Worm (Caenorhabditis elegans): ENCODE measurements around the gene sdz-23.

DNA sequence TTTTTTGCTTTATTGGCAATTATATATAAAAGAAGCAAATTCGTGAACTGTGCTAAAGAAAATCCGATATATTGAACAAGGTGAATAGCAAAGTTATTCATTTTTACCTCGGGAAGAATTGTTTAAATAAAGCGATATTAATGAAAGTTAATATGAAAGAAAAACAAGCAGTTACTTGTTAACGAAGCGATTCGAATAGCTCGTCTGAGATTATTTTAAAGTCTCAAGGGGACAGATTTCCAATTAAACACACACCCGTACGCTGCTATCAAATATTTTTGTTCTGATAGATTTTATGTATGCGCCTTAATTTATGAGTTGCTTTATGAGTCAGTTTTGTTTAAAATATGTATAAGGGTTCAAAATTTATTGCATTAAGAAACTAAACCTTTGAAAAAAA, 31.6 kb upstream of the sdz-23 start, which contains the start of gene str-140:
- TF ChIP-seq flh-1 (GFP tag; optimal IDR thresholded peaks at IDR 0.05) (no peak), mep-1 (tag; optimal IDR thresholded peaks at IDR 0.05) (no peak), zip-8 (tag; optimal IDR thresholded peaks at IDR 0.05) (no peak), elt-3 (tag; optimal IDR thresholded peaks at IDR 0.05) (no peak), ztf-11 (tag; optimal IDR thresholded peaks at IDR 0.05) (no peak), elt-1 (tag; optimal IDR thresholded peaks at IDR 0.05; ENCODE audit: borderline replicate concordance, insufficient read depth) (no peak), cnd-1 (tag; optimal IDR thresholded peaks at IDR 0.05) (no peak), drap-1 (GFP tag; optimal IDR thresholded peaks at IDR 0.05) (no peak), mab-5 (tag; optimal IDR thresholded peaks at IDR 0.05) (no peak), nhr-237 (tag; optimal IDR thresholded peaks at IDR 0.05) (no peak), unc-62 (GFP tag; optimal IDR thresholded peaks at IDR 0.05) (no peak), ceh-83 (GFP tag; optimal IDR thresholded peaks at IDR 0.05) (no peak), ceh-43 (GFP tag; optimal IDR thresholded peaks at IDR 0.05) (no peak), unc-39 (tag; optimal IDR thresholded peaks at IDR 0.05) (no peak)

Measured in whole organism, mixed stage, embryonic.